Fruit fly (Drosophila melanogaster) whole organism, prepupa: ENCODE measurements around the gene CG6696.

Source experiments
- CG3032 ChIP-seq: fragments of 200-800 bp; optimal IDR thresholded peaks from 2 replicates; lab custom pipeline; 2019; ENCODE audit warnings: missing biosample characterization, mild to moderate bottlenecking, missing genetic modification characterization, moderate library complexity
- CG32006 ChIP-seq: fragments of 200-800 bp; sonication (Bioruptor generic); optimal IDR thresholded peaks from 3 replicates; lab custom pipeline; 2017; ENCODE audit warnings: missing biosample characterization, mild to moderate bottlenecking, missing genetic modification characterization
- CG34406 ChIP-seq: fragments of 200-800 bp; sonication (Bioruptor generic); optimal IDR thresholded peaks from 3 replicates; lab custom pipeline; 2016; ENCODE audit warnings: missing biosample characterization, missing genetic modification characterization
- CG6808 ChIP-seq: fragments of 200-800 bp; sonication (Bioruptor generic); optimal IDR thresholded peaks from 3 replicates; lab custom pipeline; 2017; ENCODE audit warnings: missing biosample characterization, missing genetic modification characterization, mild to moderate bottlenecking, moderate library complexity, missing genetic modification reagents
- CG9139 ChIP-seq: fragments of 200-800 bp; sonication (Bioruptor generic); optimal IDR thresholded peaks from 3 replicates; lab custom pipeline; 2017; ENCODE audit warnings: missing biosample characterization, mild to moderate bottlenecking, missing genetic modification characterization
- Gug ChIP-seq: fragments of 200-800 bp; sonication (Bioruptor generic); IDR thresholded peaks from 2 replicates; pipeline ENCODE4 v1.3.6; 2022; ENCODE audit warnings: missing biosample characterization, missing genetic modification characterization
- Hr39 ChIP-seq: fragments of 200-800 bp; sonication (Bioruptor generic); optimal IDR thresholded peaks from 2 replicates; lab custom pipeline; 2016; ENCODE audit warnings: missing biosample characterization, missing genetic modification characterization
- Sox15 ChIP-seq: fragments of 200-800 bp; sonication (Bioruptor generic); optimal IDR thresholded peaks from 3 replicates; lab custom pipeline; 2016; ENCODE audit warnings: missing biosample characterization, missing genetic modification characterization
- cyc ChIP-seq: fragments of 200-800 bp; sonication (Bioruptor generic); optimal IDR thresholded peaks from 3 replicates; lab custom pipeline; 2016; ENCODE audit warnings: missing biosample characterization, missing genetic modification characterization
- esn ChIP-seq: fragments of 200-800 bp; sonication (Bioruptor generic); optimal IDR thresholded peaks from 2 replicates; lab custom pipeline; 2016; ENCODE audit warnings: missing biosample characterization, mild to moderate bottlenecking, missing genetic modification characterization, moderate library complexity
- fd85E ChIP-seq: fragments of 200-800 bp; sonication (Bioruptor generic); optimal IDR thresholded peaks from 3 replicates; lab custom pipeline; 2016; ENCODE audit warnings: missing biosample characterization, missing genetic modification characterization
- net ChIP-seq: fragments of 200-800 bp; sonication (Bioruptor generic); optimal IDR thresholded peaks from 3 replicates; lab custom pipeline; 2016; ENCODE audit warnings: missing biosample characterization, missing genetic modification characterization
- pdm3 ChIP-seq: fragments of 200-800 bp; sonication (Bioruptor generic); optimal IDR thresholded peaks from 3 replicates; lab custom pipeline; 2016; ENCODE audit warnings: missing biosample characterization, missing genetic modification characterization

- TF ChIP-seq CG6808, result no peak
- TF ChIP-seq net (GFP tag; lab: Kevin White, UChicago), result no peak
- TF ChIP-seq Gug, result no peak
- TF ChIP-seq CG32006, result no peak
- TF ChIP-seq Sox15 (GFP tag; lab: Kevin White, UChicago), result no peak
- no peak for TF ChIP-seq pdm3
- TF ChIP-seq cyc (GFP tag; lab: Kevin White, UChicago), result no peak
- no peak for TF ChIP-seq CG9139
- no peak for TF ChIP-seq CG3032
- TF ChIP-seq fd85E (GFP tag; lab: Kevin White, UChicago), result no peak
- TF ChIP-seq CG34406 (GFP tag; lab: Kevin White, UChicago), result no peak
- TF ChIP-seq Hr39 (GFP tag; lab: Kevin White, UChicago), result no peak
- no peak for TF ChIP-seq esn (GFP tag; lab: Kevin White, UChicago)
These were observed 33.6 kb upstream of the CG6696 start for dm6 chrX:18695603-18696002.
